Fruit fly (Drosophila melanogaster): Measurements from ENCODE around the gene CG32262.

The CG32262 gene

dm6 chr3L:3855194-3855980, 45.4 kb upstream of the CG32262 start (continued):
- TF ChIP-seq gt (GFP tag; IDR thresholded peaks at IDR 0.05) (no peak), lmd (GFP tag; IDR thresholded peaks at IDR 0.05) (peak; percentile 47; the same call in 1 of the 2 replicates), CG3163 (GFP tag; optimal IDR thresholded peaks at IDR 0.05) (no peak), Ptx1 (GFP tag; IDR thresholded peaks at IDR 0.05) (peak; percentile 46; the same call in 1 of the 2 replicates), gsb (GFP tag; IDR thresholded peaks at IDR 0.05) (no peak), Ets65A (GFP tag) (peak; percentile 79), Xrp1 (GFP tag; IDR thresholded peaks at IDR 0.05) (peak; percentile 89), Lpt (GFP tag; optimal IDR thresholded peaks at IDR 0.05) (no peak), CG1647 (GFP tag; optimal IDR thresholded peaks at IDR 0.05) (no peak), Rx (GFP tag; IDR thresholded peaks at IDR 0.05) (peak; percentile 17; the same call in 1 of the 2 replicates), Hr78 (GFP tag; optimal IDR thresholded peaks at IDR 0.05) (no peak), CG10543 (GFP tag; optimal IDR thresholded peaks at IDR 0.05) (no peak), CG11504 (tag; optimal IDR thresholded peaks at IDR 0.05) (peak; percentile 62), CkIIα-i1 (GFP tag; IDR thresholded peaks at IDR 0.05) (no peak), Dad (GFP tag; optimal IDR thresholded peaks at IDR 0.05) (no peak), dpn (GFP tag; optimal IDR thresholded peaks at IDR 0.05) (peak in 1 of 2 experiments; percentile 28), HLH54F (GFP tag; optimal IDR thresholded peaks at IDR 0.05) (no peak), dm (GFP tag; optimal IDR thresholded peaks at IDR 0.05) (no peak), ATbp (GFP tag; optimal IDR thresholded peaks at IDR 0.05) (peak; percentile 45), hb (GFP tag; IDR thresholded peaks at IDR 0.05; ENCODE audit: partially characterized antibody) (no peak), inv (GFP tag; IDR thresholded peaks at IDR 0.05; ENCODE audit: partially characterized antibody) (no peak), CG2116 (GFP tag; optimal IDR thresholded peaks at IDR 0.05) (peak; percentile 12), CG17385 (GFP tag; optimal IDR thresholded peaks at IDR 0.05) (peak; percentile 52), CG18599 (GFP tag; optimal IDR thresholded peaks at IDR 0.05) (peak; percentile 36), bsh (GFP tag; optimal IDR thresholded peaks at IDR 0.05) (peak in 1 of 2 experiments; percentile 82), peb (GFP tag; IDR thresholded peaks at IDR 0.05) (peak; percentile 47; the same call in 1 of the 2 replicates), run (tag; optimal IDR thresholded peaks at IDR 0.05) (no peak), slp2 (GFP tag; optimal IDR thresholded peaks at IDR 0.05) (no peak), CG15696 (tag; optimal IDR thresholded peaks at IDR 0.05) (peak; percentile 73), CG7963 (GFP tag; IDR thresholded peaks at IDR 0.05; ENCODE audit: partially characterized antibody) (no peak), CG8290 (GFP tag; optimal IDR thresholded peaks at IDR 0.05) (peak; percentile 9), CG8290 (tag; optimal IDR thresholded peaks at IDR 0.05) (no peak), CG43689 (GFP tag; IDR thresholded peaks at IDR 0.05) (no peak), jing (GFP tag; optimal IDR thresholded peaks at IDR 0.05) (no peak), H15 (GFP tag; IDR thresholded peaks at IDR 0.05) (no peak), CG5245 (GFP tag; optimal IDR thresholded peaks at IDR 0.05) (peak; percentile 2), CG7839 (tag; optimal IDR thresholded peaks at IDR 0.05) (peak; percentile 49), Fer2 (tag; optimal IDR thresholded peaks at IDR 0.05) (no peak), CG14965 (GFP tag; optimal IDR thresholded peaks at IDR 0.05; ENCODE audit: borderline replicate concordance) (no peak), cg (GFP tag; optimal IDR thresholded peaks at IDR 0.05) (peak; percentile 49), CG30403 (GFP tag; optimal IDR thresholded peaks at IDR 0.05) (peak; percentile 47), Tbp (GFP tag; optimal IDR thresholded peaks at IDR 0.05) (no peak), CG34422 (GFP tag; IDR thresholded peaks at IDR 0.05) (no peak), abd-A (tag; optimal IDR thresholded peaks at IDR 0.05) (peak; percentile 44), gfzf (GFP tag; optimal IDR thresholded peaks at IDR 0.05) (no peak), CG7372 (GFP tag; IDR thresholded peaks at IDR 0.05) (0 out of 2 replicates have a peak, but pooled peaks have one; percentile 11), CG14710 (tag; optimal IDR thresholded peaks at IDR 0.05) (peak; percentile 75), CG2678 (tag; optimal IDR thresholded peaks at IDR 0.05) (peak; percentile 53), en (GFP tag; optimal IDR thresholded peaks at IDR 0.05) (no peak)
